Worm (Caenorhabditis elegans): ENCODE data around the gene T23G4.2.
A peak's percentile ranks its signal among the peaks of the same experiment; 100 is the strongest.

The T23G4.2 gene

DNA sequence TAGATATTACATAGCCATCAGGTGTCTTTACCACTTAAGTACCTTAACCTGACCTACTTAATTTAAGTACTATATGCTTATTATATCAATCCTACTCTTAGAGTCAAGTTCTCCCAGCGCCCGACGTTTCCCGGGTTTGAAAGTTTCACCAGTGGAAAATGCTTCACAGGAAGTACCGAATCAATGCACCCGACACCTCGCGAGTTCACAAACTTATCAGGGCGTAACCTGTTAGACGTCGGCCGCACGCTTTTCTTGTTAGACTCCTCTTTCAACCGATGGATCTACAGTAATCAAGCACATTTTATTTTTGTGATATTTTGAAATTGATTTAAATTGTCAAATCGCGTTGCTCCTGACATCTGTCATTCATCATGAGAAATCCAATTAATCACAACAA is 5.9 kb upstream of the T23G4.2 start:
- TF ChIP-seq tbx-2 (tag; optimal IDR thresholded peaks at IDR 0.05), result no peak
- no peak for TF ChIP-seq fos-1 (tag; optimal IDR thresholded peaks at IDR 0.05)
- no peak for TF ChIP-seq nhr-25 (tag; optimal IDR thresholded peaks at IDR 0.05)
- TF ChIP-seq elt-1 (tag; optimal IDR thresholded peaks at IDR 0.05), result no peak
- no peak for TF ChIP-seq snpc-4 (tag; optimal IDR thresholded peaks at IDR 0.05)
- TF ChIP-seq lsy-12 (tag; optimal IDR thresholded peaks at IDR 0.05), result no peak
- TF ChIP-seq fkh-10 (GFP tag; optimal IDR thresholded peaks at IDR 0.05), result no peak
- no peak for TF ChIP-seq mml-1 (tag; optimal IDR thresholded peaks at IDR 0.05)

DNA sequence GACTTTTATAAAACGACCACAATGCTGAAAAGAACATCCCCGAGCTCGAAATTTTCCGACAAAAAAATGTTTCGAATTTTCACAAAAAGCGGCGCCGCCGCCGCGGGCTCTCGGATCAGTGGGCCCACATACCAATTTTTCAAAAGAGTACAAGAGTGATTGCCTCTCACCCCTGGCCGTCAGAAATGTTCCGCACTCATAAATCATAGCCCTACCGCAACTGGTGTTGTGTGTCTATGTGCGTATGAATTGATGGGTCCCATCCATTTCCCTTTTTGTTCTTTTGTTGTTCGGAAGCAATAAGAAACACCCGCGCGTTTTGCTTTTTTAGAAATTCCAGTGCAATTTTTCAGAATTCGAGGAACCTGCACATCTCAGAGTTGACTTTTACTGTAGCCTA is 5.2 kb upstream of the T23G4.2 start:
- peak; percentile 7 for TF ChIP-seq hmg-11 (tag; optimal IDR thresholded peaks at IDR 0.05)
- no peak for TF ChIP-seq ztf-4 (tag; optimal IDR thresholded peaks at IDR 0.05)
- TF ChIP-seq mml-1 (tag; optimal IDR thresholded peaks at IDR 0.05), result no peak
- TF ChIP-seq fkh-10 (GFP tag; optimal IDR thresholded peaks at IDR 0.05), result no peak
- no peak for TF ChIP-seq nhr-67 (tag; optimal IDR thresholded peaks at IDR 0.05)
- TF ChIP-seq ceh-82 (tag; optimal IDR thresholded peaks at IDR 0.05), result no peak
- TF ChIP-seq nhr-25 (tag; optimal IDR thresholded peaks at IDR 0.05), result no peak
- peak; percentile 37 for TF ChIP-seq nfya-1 (tag; optimal IDR thresholded peaks at IDR 0.05; ENCODE audit: insufficient read depth)
- TF ChIP-seq nhr-77 (tag; optimal IDR thresholded peaks at IDR 0.05), result no peak
- no peak for TF ChIP-seq snpc-4 (tag; optimal IDR thresholded peaks at IDR 0.05)
- no peak for TF ChIP-seq egl-5 (tag; optimal IDR thresholded peaks at IDR 0.05)
- TF ChIP-seq eor-1 (tag; optimal IDR thresholded peaks at IDR 0.05), result no peak
- no peak for TF ChIP-seq ama-1 (optimal IDR thresholded peaks at IDR 0.05)
- TF ChIP-seq ZK546.5 (tag; optimal IDR thresholded peaks at IDR 0.05), result no peak
- TF ChIP-seq lin-39 (tag; optimal IDR thresholded peaks at IDR 0.05), result peak; percentile 96
- TF ChIP-seq nhr-76 (tag; optimal IDR thresholded peaks at IDR 0.05), result no peak
- peak; percentile 85 for TF ChIP-seq unc-62 (GFP tag; optimal IDR thresholded peaks at IDR 0.05)
- no peak for TF ChIP-seq lsy-12 (tag; optimal IDR thresholded peaks at IDR 0.05)
- no peak for TF ChIP-seq lin-15B (tag; optimal IDR thresholded peaks at IDR 0.05)
- no peak for TF ChIP-seq daf-12 (tag; optimal IDR thresholded peaks at IDR 0.05)
- no peak for TF ChIP-seq aly-2 (tag; optimal IDR thresholded peaks at IDR 0.05)
- no peak for TF ChIP-seq R02D3.7 (tag; optimal IDR thresholded peaks at IDR 0.05)
- TF ChIP-seq elt-1 (tag; optimal IDR thresholded peaks at IDR 0.05), result peak; percentile 48

DNA sequence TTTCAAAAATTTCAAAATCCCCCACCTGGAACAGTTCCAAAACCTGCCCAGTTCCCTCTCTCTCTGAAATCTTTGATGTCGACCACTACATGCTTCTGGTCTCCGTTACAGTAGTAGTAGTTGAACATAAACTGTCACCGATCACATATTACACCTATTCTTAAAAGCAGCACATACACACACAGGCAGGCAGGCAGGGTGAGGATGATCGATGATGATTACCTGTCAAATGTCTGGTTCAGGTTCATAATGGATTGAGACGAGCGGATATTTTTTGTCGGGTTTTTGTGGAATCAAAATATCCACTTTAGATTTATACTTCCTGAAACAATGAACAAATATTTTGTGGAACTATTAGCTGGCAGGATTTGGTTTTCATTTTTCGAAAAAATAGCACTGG is 4.6 kb upstream of the T23G4.2 start:
- no peak for TF ChIP-seq elt-1 (tag; optimal IDR thresholded peaks at IDR 0.05)
- TF ChIP-seq lsy-12 (tag; optimal IDR thresholded peaks at IDR 0.05), result no peak
- no peak for TF ChIP-seq nhr-77 (tag; optimal IDR thresholded peaks at IDR 0.05)
- no peak for TF ChIP-seq aly-2 (tag; optimal IDR thresholded peaks at IDR 0.05)
- no peak for TF ChIP-seq nhr-25 (tag; optimal IDR thresholded peaks at IDR 0.05)
- TF ChIP-seq egl-5 (tag; optimal IDR thresholded peaks at IDR 0.05), result no peak
- no peak for TF ChIP-seq ceh-82 (tag; optimal IDR thresholded peaks at IDR 0.05)
- no peak for TF ChIP-seq mdl-1 (tag; optimal IDR thresholded peaks at IDR 0.05)
- no peak for TF ChIP-seq ceh-28 (tag; optimal IDR thresholded peaks at IDR 0.05)
- TF ChIP-seq nhr-67 (tag; optimal IDR thresholded peaks at IDR 0.05), result no peak

- TF ChIP-seq ceh-82 (tag; optimal IDR thresholded peaks at IDR 0.05), result no peak
- TF ChIP-seq egl-5 (tag; optimal IDR thresholded peaks at IDR 0.05), result peak; percentile 79
Observed at ce11 chrIV:13692522-13692921, 3.2 kb upstream of the T23G4.2 start.

DNA sequence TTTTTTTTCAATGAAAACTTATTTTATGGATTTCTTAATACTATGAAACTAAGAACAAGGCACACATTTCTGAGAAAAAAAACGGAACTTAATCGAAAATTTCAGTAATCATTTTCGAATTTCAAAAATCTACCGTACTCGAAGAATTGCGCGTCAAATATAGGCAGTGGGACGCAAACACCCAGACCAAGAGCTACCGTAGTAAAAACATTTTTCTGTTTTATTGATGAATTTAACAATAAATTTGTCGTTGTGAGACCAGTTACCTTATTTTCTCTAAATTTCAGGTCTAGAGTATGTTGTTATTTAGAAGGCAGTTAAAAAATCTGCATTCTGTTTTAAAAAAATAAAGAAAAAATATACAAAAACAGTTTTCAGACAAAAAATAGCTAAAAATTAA is 1.7 kb downstream of the T23G4.2 start:
- TF ChIP-seq pqm-1 (tag; optimal IDR thresholded peaks at IDR 0.05) (no peak), ztf-11 (tag; optimal IDR thresholded peaks at IDR 0.05) (no peak), ceh-28 (tag; optimal IDR thresholded peaks at IDR 0.05) (no peak), snpc-4 (tag; optimal IDR thresholded peaks at IDR 0.05) (no peak), fkh-2 (tag; optimal IDR thresholded peaks at IDR 0.05) (no peak), lin-15B (tag; optimal IDR thresholded peaks at IDR 0.05) (no peak), ama-1 (optimal IDR thresholded peaks at IDR 0.05) (no peak)

DNA sequence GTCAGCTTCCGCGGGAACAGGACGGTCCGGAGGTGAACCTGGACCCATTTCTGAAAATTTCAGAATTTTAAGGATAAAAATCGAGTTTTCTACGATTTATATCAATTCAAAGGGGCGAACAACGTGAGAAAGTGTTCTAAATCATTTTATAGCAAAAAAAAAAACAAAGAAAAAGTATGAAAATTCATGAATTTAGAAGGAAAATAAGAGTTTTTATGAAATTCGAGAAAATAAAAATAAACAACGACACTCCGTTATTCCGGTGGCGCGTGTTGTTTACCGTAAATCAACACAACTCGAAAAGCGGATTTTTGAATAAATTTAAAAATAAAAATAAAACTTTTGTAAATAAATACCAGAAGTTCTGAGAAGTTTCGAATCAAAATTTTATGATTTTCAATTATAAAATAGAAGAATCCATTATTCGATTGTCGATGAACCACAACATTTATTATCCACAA is 2.4 kb downstream of the T23G4.2 start, which contains the start of gene nyn-1:
TSS of gene nyn-1 (minus strand) at position 51 of the 461 bp plus-strand sequence.
- TF ChIP-seq snpc-4 (tag; optimal IDR thresholded peaks at IDR 0.05), result no peak
- peak; percentile 32 for TF ChIP-seq R02D3.7 (tag; optimal IDR thresholded peaks at IDR 0.05)

- no peak for TF ChIP-seq elt-3 (tag; optimal IDR thresholded peaks at IDR 0.05)
Observed at ce11 chrIV:13684827-13685226, 4.5 kb downstream of the T23G4.2 start.

All from whole organism, L3 larva.